Fruit fly (Drosophila melanogaster) whole organism, embryonic: Measurements from ENCODE around the gene Rab39.

Experiments
- Abd-B ChIP-seq: fragments of 200-800 bp; sonication (Bioruptor generic); optimal IDR thresholded peaks from 2 replicates; lab custom pipeline; 2018; ENCODE audit warnings: missing biosample characterization, mild to moderate bottlenecking, missing genetic modification characterization, moderate library complexity
- CG10147 ChIP-seq: fragments of 200-800 bp; sonication (Bioruptor generic); optimal IDR thresholded peaks from 2 replicates; lab custom pipeline; 2019; ENCODE audit warnings: missing biosample characterization, mild to moderate bottlenecking, missing genetic modification characterization, moderate library complexity
- CG1024 ChIP-seq: fragments of 200-800 bp; sonication (Bioruptor generic); IDR thresholded peaks from 2 replicates; pipeline ENCODE4 v1.3.6; 2022; ENCODE audit warnings: missing biosample characterization, missing genetic modification characterization
- CG10366 ChIP-seq: fragments of 200-800 bp; sonication (Bioruptor generic); IDR thresholded peaks from 2 replicates; pipeline ENCODE4 v1.3.6; 2022; ENCODE audit warnings: missing biosample characterization, missing genetic modification characterization
- CG11247 ChIP-seq: fragments of 200-800 bp; sonication (Bioruptor generic); IDR thresholded peaks from 2 replicates; pipeline ENCODE4 v1.3.6; 2022; ENCODE audit warnings: missing biosample characterization, missing genetic modification characterization
- CG12299 ChIP-seq: fragments of 200-800 bp; sonication (Bioruptor generic); optimal IDR thresholded peaks from 2 replicates; lab custom pipeline; 2018; ENCODE audit warnings: missing biosample characterization, mild to moderate bottlenecking, missing genetic modification characterization
- CG12744 ChIP-seq: fragments of 200-800 bp; sonication (Bioruptor generic); optimal IDR thresholded peaks from 2 replicates; lab custom pipeline; 2016; ENCODE audit warnings: missing biosample characterization, missing genetic modification characterization
- CG13287 ChIP-seq: fragments of 200-800 bp; sonication (Bioruptor generic); IDR thresholded peaks from 2 replicates; pipeline ENCODE4 v1.3.6; 2022; ENCODE audit warnings: missing biosample characterization, missing genetic modification characterization; ENCODE audit not compliant: partially characterized antibody
- CG14441 ChIP-seq: fragments of 200-800 bp; sonication (Bioruptor generic); IDR thresholded peaks from 2 replicates; pipeline ENCODE4 v1.3.6; 2022; ENCODE audit warnings: missing biosample characterization, missing genetic modification characterization
- CG15011 ChIP-seq: fragments of 200-800 bp; sonication (Bioruptor generic); optimal IDR thresholded peaks from 3 replicates; lab custom pipeline; 2018; ENCODE audit warnings: missing biosample characterization, mild to moderate bottlenecking, missing genetic modification characterization
- CG1832 ChIP-seq: fragments of 200-800 bp; sonication (Bioruptor generic); optimal IDR thresholded peaks from 2 replicates; lab custom pipeline; 2017; ENCODE audit warnings: missing biosample characterization, mild to moderate bottlenecking, missing genetic modification characterization, inconsistent platforms
- CG30020 ChIP-seq: fragments of 200-800 bp; optimal IDR thresholded peaks from 2 replicates; lab custom pipeline; 2019; ENCODE audit warnings: missing biosample characterization, mild to moderate bottlenecking, missing genetic modification characterization, moderate library complexity
- CG31224 ChIP-seq: fragments of 200-800 bp; sonication (Bioruptor generic); IDR thresholded peaks from 2 replicates; pipeline ENCODE4 v1.3.6; 2022; ENCODE audit warnings: missing biosample characterization, missing genetic modification characterization
- CG3163 ChIP-seq: fragments of 200-800 bp; sonication (Bioruptor generic); optimal IDR thresholded peaks from 3 replicates; lab custom pipeline; 2016; ENCODE audit warnings: missing biosample characterization, missing genetic modification characterization
- CG3281 ChIP-seq: fragments of 200-800 bp; sonication (Bioruptor generic); optimal IDR thresholded peaks from 3 replicates; lab custom pipeline; 2017; ENCODE audit warnings: missing biosample characterization, mild to moderate bottlenecking, missing genetic modification characterization
- CG33557 ChIP-seq: fragments of 200-800 bp; sonication (Bioruptor generic); optimal IDR thresholded peaks from 2 replicates; lab custom pipeline; 2019; ENCODE audit warnings: missing biosample characterization, mild to moderate bottlenecking, missing genetic modification characterization, moderate library complexity
- CG6175 ChIP-seq: fragments of 200-800 bp; sonication (Bioruptor generic); IDR thresholded peaks from 3 replicates; pipeline ENCODE4 v1.3.6; 2022; ENCODE audit warnings: missing biosample characterization, missing genetic modification characterization
- CG6254 ChIP-seq: fragments of 200-800 bp; sonication (Bioruptor generic); optimal IDR thresholded peaks from 3 replicates; lab custom pipeline; 2017; ENCODE audit warnings: mild to moderate bottlenecking, missing biosample characterization, missing genetic modification reagents, missing genetic modification characterization
- CG6683 ChIP-seq: fragments of 200-800 bp; sonication (Bioruptor generic); optimal IDR thresholded peaks from 2 replicates; lab custom pipeline; 2017; ENCODE audit warnings: missing biosample characterization, mild to moderate bottlenecking, missing genetic modification characterization, missing genetic modification reagents
- CG8478 ChIP-seq: fragments of >200 bp; optimal IDR thresholded peaks from 2 replicates; lab custom pipeline; 2018
- ERR ChIP-seq: fragments of 200-800 bp; sonication (Bioruptor generic); optimal IDR thresholded peaks from 2 replicates; lab custom pipeline; 2016; ENCODE audit warnings: missing biosample characterization, missing genetic modification characterization
- Fer3 ChIP-seq: fragments of 200-800 bp; sonication (Bioruptor generic); optimal IDR thresholded peaks from 2 replicates; lab custom pipeline; 2018; ENCODE audit warnings: missing biosample characterization, mild to moderate bottlenecking, missing genetic modification characterization, moderate library complexity
- HLH3B ChIP-seq: fragments of 200-800 bp; sonication (Bioruptor generic); IDR thresholded peaks from 2 replicates; pipeline ENCODE4 v1.3.6; 2022; ENCODE audit warnings: missing biosample characterization, missing genetic modification characterization
- Hsf ChIP-seq: fragments of 200-800 bp; sonication (Bioruptor generic); optimal IDR thresholded peaks from 3 replicates; lab custom pipeline; 2016; ENCODE audit warnings: missing biosample characterization, missing genetic modification characterization
- Lim3 ChIP-seq: fragments of 200-800 bp; sonication (Bioruptor generic); IDR thresholded peaks from 2 replicates; pipeline ENCODE4 v1.3.6; 2022; ENCODE audit warnings: missing biosample characterization, missing genetic modification characterization
- Max ChIP-seq: fragments of 200-800 bp; sonication (Bioruptor generic); optimal IDR thresholded peaks from 2 replicates; lab custom pipeline; 2016; ENCODE audit warnings: missing biosample characterization, mild to moderate bottlenecking, missing genetic modification characterization
- NK7.1 ChIP-seq: fragments of 200-800 bp; sonication (Bioruptor generic); optimal IDR thresholded peaks from 3 replicates; lab custom pipeline; 2016; ENCODE audit warnings: missing biosample characterization, missing genetic modification characterization
- Oli ChIP-seq: fragments of 200-800 bp; sonication (Bioruptor generic); optimal IDR thresholded peaks from 2 replicates; lab custom pipeline; 2018; ENCODE audit warnings: missing biosample characterization, mild to moderate bottlenecking, missing genetic modification characterization, moderate library complexity
- Ravus ChIP-seq: fragments of 200-800 bp; sonication (Bioruptor generic); IDR thresholded peaks from 2 replicates; pipeline ENCODE4 v1.3.6; 2022; ENCODE audit warnings: missing biosample characterization, missing genetic modification characterization
- Rfx ChIP-seq: fragments of 200-800 bp; sonication (Bioruptor generic); IDR thresholded peaks from 2 replicates; pipeline ENCODE4 v1.3.6; 2022; ENCODE audit warnings: missing biosample characterization, missing genetic modification characterization
- Scr ChIP-seq: fragments of 200-800 bp; sonication (Bioruptor generic); IDR thresholded peaks from 2 replicates; pipeline ENCODE4 v1.3.6; 2022; ENCODE audit warnings: missing biosample characterization, missing genetic modification characterization; ENCODE audit not compliant: partially characterized antibody
- Sry-β ChIP-seq: fragments of 200-800 bp; sonication (Bioruptor generic); optimal IDR thresholded peaks from 2 replicates; lab custom pipeline; 2018; ENCODE audit warnings: missing biosample characterization, mild to moderate bottlenecking, missing genetic modification characterization, moderate library complexity
- Tbp ChIP-seq: fragments of >200 bp; optimal IDR thresholded peaks from 2 replicates; lab custom pipeline; 2018; ENCODE audit warnings: missing biosample characterization, missing genetic modification characterization
- al ChIP-seq: fragments of 200-800 bp; sonication (Bioruptor generic); IDR thresholded peaks from 2 replicates; pipeline ENCODE4 v1.3.6; 2022; ENCODE audit warnings: missing biosample characterization, missing genetic modification characterization
- amos ChIP-seq: fragments of 200-800 bp; sonication (Bioruptor generic); IDR thresholded peaks from 2 replicates; pipeline ENCODE4 v1.3.6; 2022; ENCODE audit warnings: missing biosample characterization, missing genetic modification characterization; ENCODE audit not compliant: partially characterized antibody
- bigmax ChIP-seq: fragments of 200-800 bp; sonication (Bioruptor generic); optimal IDR thresholded peaks from 2 replicates; lab custom pipeline; 2018; ENCODE audit warnings: missing biosample characterization, mild to moderate bottlenecking, missing genetic modification characterization
- cas ChIP-seq: fragments of 200-800 bp; sonication (Bioruptor generic); IDR thresholded peaks from 2 replicates; pipeline ENCODE4 v1.3.6; 2022; ENCODE audit warnings: missing biosample characterization, missing genetic modification characterization
- chif ChIP-seq, 2 experiments: fragments of 200-800 bp; sonication (Bioruptor generic); optimal IDR thresholded peaks; 3 replicates each; lab custom pipeline; 2016; ENCODE audit warnings: missing biosample characterization in 2 of 2, missing genetic modification characterization in 2 of 2
- crp ChIP-seq, 2 experiments: fragments of 200-800 bp; sonication (Bioruptor generic); optimal IDR thresholded peaks; 2 replicates in 1 of 2; 3 replicates in 1 of 2; lab custom pipeline; 2017; ENCODE audit warnings: missing biosample characterization in 2 of 2, missing genetic modification characterization in 2 of 2, mild to moderate bottlenecking in 1 of 2, moderate library complexity in 1 of 2
- da ChIP-seq: fragments of 200-800 bp; sonication (Bioruptor generic); optimal IDR thresholded peaks from 2 replicates; lab custom pipeline; 2016; ENCODE audit warnings: missing biosample characterization, missing genetic modification characterization
- dati ChIP-seq: fragments of 200-800 bp; sonication (Bioruptor generic); IDR thresholded peaks from 2 replicates; pipeline ENCODE4 v1.3.6; 2022; ENCODE audit warnings: missing biosample characterization, missing genetic modification characterization
- esg ChIP-seq: fragments of 200-800 bp; sonication (Bioruptor generic); conservative IDR thresholded peaks from 2 replicates; pipeline ENCODE4 v1.3.6; 2022; ENCODE audit warnings: missing biosample characterization, missing genetic modification characterization
- exex ChIP-seq: fragments of 200-800 bp; sonication (Bioruptor generic); optimal IDR thresholded peaks from 4 replicates; lab custom pipeline; 2018; ENCODE audit warnings: missing biosample characterization, mild to moderate bottlenecking, missing genetic modification characterization, moderate library complexity
- eyg ChIP-seq: fragments of 200-800 bp; sonication (Bioruptor generic); optimal IDR thresholded peaks from 3 replicates; lab custom pipeline; 2016; ENCODE audit warnings: missing biosample characterization, missing genetic modification characterization
- lmd ChIP-seq: fragments of 200-800 bp; sonication (Bioruptor generic); IDR thresholded peaks from 2 replicates; pipeline ENCODE4 v1.3.6; 2022; ENCODE audit warnings: missing biosample characterization, missing genetic modification characterization
- mam ChIP-seq: fragments of 200-800 bp; sonication (Bioruptor generic); optimal IDR thresholded peaks from 3 replicates; lab custom pipeline; 2016; ENCODE audit warnings: missing biosample characterization, missing genetic modification characterization
- onecut ChIP-seq: fragments of 200-800 bp; sonication (Bioruptor generic); IDR thresholded peaks from 2 replicates; pipeline ENCODE4 v1.3.6; 2022; ENCODE audit warnings: missing biosample characterization, missing genetic modification characterization
- otp ChIP-seq: fragments of 200-800 bp; sonication (Bioruptor generic); IDR thresholded peaks from 3 replicates; pipeline ENCODE4, ENCODE4 v1.3.6; 2022; ENCODE audit warnings: missing biosample characterization, missing genetic modification characterization
- pfk ChIP-seq: fragments of 200-800 bp; sonication (Bioruptor generic); optimal IDR thresholded peaks from 2 replicates; lab custom pipeline; 2018; ENCODE audit warnings: missing biosample characterization, mild to moderate bottlenecking, missing genetic modification characterization, moderate library complexity
- pum ChIP-seq: fragments of 200-800 bp; sonication (Bioruptor generic); optimal IDR thresholded peaks from 2 replicates; lab custom pipeline; 2016; ENCODE audit warnings: missing biosample characterization, missing genetic modification characterization
- rib ChIP-seq: fragments of 200-800 bp; sonication (Bioruptor generic); IDR thresholded peaks from 2 replicates; pipeline ENCODE4 v1.3.6; 2022; ENCODE audit warnings: missing biosample characterization, missing genetic modification characterization
- sisA ChIP-seq: fragments of 200-800 bp; sonication (Bioruptor generic); IDR thresholded peaks from 2 replicates; pipeline ENCODE4 v1.3.6; 2022; ENCODE audit warnings: missing biosample characterization, missing genetic modification characterization
- ssp ChIP-seq: fragments of 200-800 bp; sonication (Bioruptor generic); IDR thresholded peaks from 2 replicates; pipeline ENCODE4 v1.3.6; 2022; ENCODE audit warnings: missing biosample characterization, missing genetic modification characterization

Gene Rab39

DNA sequence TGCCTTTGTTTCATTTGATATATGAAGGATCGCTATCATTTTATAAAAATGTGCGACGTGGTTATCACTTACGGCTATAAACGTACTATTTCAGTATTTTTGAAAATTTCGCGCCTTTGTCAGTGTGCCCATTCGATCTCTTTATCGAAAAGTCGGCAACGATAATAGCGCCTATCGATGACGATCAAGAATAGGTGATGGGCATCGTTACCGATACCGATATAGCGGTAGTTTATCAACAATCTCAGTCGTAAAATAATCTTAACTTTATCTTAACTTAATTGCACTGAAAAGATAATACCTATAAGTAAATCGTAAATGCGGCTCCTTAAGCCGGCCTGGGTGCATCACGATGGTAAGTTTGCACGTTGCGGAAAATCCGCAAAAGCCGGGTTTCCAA, 12.8 kb upstream of the Rab39 start, which contains the start of gene Hira (continued):
- TF ChIP-seq crp (GFP tag; optimal IDR thresholded peaks at IDR 0.05; lab: Kevin White, UChicago) (no peak), Sry-β (GFP tag; lab: Kevin White, UChicago) (no peak), lmd (GFP tag; lab: Robert Waterston, UW) (no peak), mam (GFP tag; lab: Kevin White, UChicago) (no peak), NK7.1 (GFP tag; lab: Kevin White, UChicago) (no peak), Lim3 (no peak), Abd-B (GFP tag; lab: Kevin White, UChicago) (no peak), CG12744 (GFP tag; lab: Kevin White, UChicago) (no peak), CG14441 (GFP tag; lab: Robert Waterston, UW) (no peak), CG3281 (GFP tag; lab: Kevin White, UChicago) (no peak), Fer3 (tag; lab: Kevin White, UChicago) (no peak), rib (GFP tag; lab: Robert Waterston, UW) (no peak), amos (GFP tag; lab: Robert Waterston, UW) (peak; percentile 89), CG13287 (peak; percentile 94), CG6683 (GFP tag; lab: Kevin White, UChicago) (no peak), exex (tag; lab: Kevin White, UChicago) (no peak), HLH3B (no peak), pum (GFP tag; lab: Kevin White, UChicago) (no peak), CG3163 (GFP tag; lab: Kevin White, UChicago) (no peak), ERR (GFP tag; lab: Kevin White, UChicago) (no peak), CG10366 (GFP tag; lab: Robert Waterston, UW) (no peak), bigmax (GFP tag; lab: Kevin White, UChicago) (no peak), Max (no peak), eyg (GFP tag; lab: Kevin White, UChicago) (no peak), CG30020 (tag; lab: Kevin White, UChicago) (no peak), otp (GFP tag; lab: Robert Waterston, UW) (no peak), Rfx (no peak), al (GFP tag; lab: Robert Waterston, UW) (no peak), CG1832 (GFP tag; lab: Kevin White, UChicago) (no peak), CG33557 (GFP tag; lab: Kevin White, UChicago) (no peak), chif (GFP tag; optimal IDR thresholded peaks at IDR 0.05; lab: Kevin White, UChicago) (no peak), Hsf (GFP tag; lab: Kevin White, UChicago) (no peak), CG15011 (GFP tag; lab: Kevin White, UChicago) (no peak), CG10147 (no peak), CG11247 (GFP tag; lab: Robert Waterston, UW) (no peak), Ravus (GFP tag; lab: Robert Waterston, UW) (no peak), ssp (GFP tag; lab: Robert Waterston, UW) (no peak), Tbp (GFP tag; lab: Kevin White, UChicago) (no peak), sisA (GFP tag; lab: Robert Waterston, UW) (no peak), CG31224 (no peak), esg (GFP tag; lab: Robert Waterston, UW) (no peak), dati (no peak), Scr (GFP tag; lab: Robert Waterston, UW) (peak; percentile 83), Oli (no peak), pfk (GFP tag; lab: Kevin White, UChicago) (no peak), CG6175 (no peak), CG12299 (tag; lab: Kevin White, UChicago) (no peak), CG6254 (GFP tag; lab: Kevin White, UChicago) (no peak), onecut (GFP tag; lab: Robert Waterston, UW) (no peak), cas (GFP tag; lab: Robert Waterston, UW) (no peak), CG1024 (no peak), da (no peak), CG8478 (no peak)
